Worm (Caenorhabditis elegans) whole organism, L1 larva: ENCODE measurements around the gene osm-7.
A peak's percentile ranks its signal among the peaks of the same experiment; 100 is the strongest.

Experiments
- aly-2 ChIP-seq: fragments of 150-350 bp; optimal IDR thresholded peaks from 2 replicates; lab custom pipeline; 2014; ENCODE audit warnings: missing biosample characterization, missing genetic modification characterization
- ceh-82 ChIP-seq, 3 experiments: fragments of 150-350 bp in 1 of 3; sonication (generic microtip) in 2 of 3; optimal IDR thresholded peaks; 2 replicates each; lab custom pipeline; 2014 to 2017; ENCODE audit warnings: missing biosample characterization in 3 of 3, missing genetic modification characterization in 3 of 3
- dpl-1 ChIP-seq, 3 experiments: fragments of 150-350 bp in 2 of 3; sonication (generic microtip) in 1 of 3; optimal IDR thresholded peaks; 2 replicates each; lab custom pipeline; 2014 to 2017; ENCODE audit warnings: missing biosample characterization in 3 of 3, missing genetic modification characterization in 3 of 3, missing genetic modification reagents in 3 of 3
- jun-1 ChIP-seq: fragments of 150-350 bp; optimal IDR thresholded peaks from 2 replicates; lab custom pipeline; 2014; ENCODE audit warnings: missing biosample characterization, missing genetic modification reagents, missing genetic modification characterization
- nhr-237 ChIP-seq: fragments of 150-350 bp; optimal IDR thresholded peaks from 2 replicates; lab custom pipeline; 2014; ENCODE audit warnings: missing biosample characterization, missing genetic modification characterization
- nhr-28 ChIP-seq: fragments of 150-350 bp; optimal IDR thresholded peaks from 2 replicates; lab custom pipeline; 2014; ENCODE audit warnings: missing biosample characterization, missing genetic modification characterization
- snpc-4 ChIP-seq: fragments of 150-350 bp; optimal IDR thresholded peaks from 2 replicates; lab custom pipeline; 2014; ENCODE audit warnings: missing biosample characterization, missing genetic modification characterization
- ztf-11 ChIP-seq, 2 experiments: sonication (generic microtip); optimal IDR thresholded peaks; 2 replicates each; lab custom pipeline; 2016 to 2017; ENCODE audit warnings: missing genetic modification characterization in 2 of 2, missing biosample characterization in 1 of 2, missing compliant biosample characterization in 1 of 2
- ztf-4 ChIP-seq: fragments of 150-350 bp; optimal IDR thresholded peaks from 2 replicates; lab custom pipeline; 2014; ENCODE audit warnings: missing biosample characterization, missing genetic modification characterization

ce11 chrIII:13542458-13542857, 33.5 kb upstream of the osm-7 start:
- TF ChIP-seq nhr-237 (tag; lab: Kevin White, UChicago) (no peak), ztf-4 (tag; lab: Kevin White, UChicago) (no peak), jun-1 (no peak), dpl-1 (GFP tag; optimal IDR thresholded peaks at IDR 0.05; lab: Kevin White, UChicago) (peak in 1 of 3 experiments; percentile 14), ceh-82 (tag; optimal IDR thresholded peaks at IDR 0.05; lab: Kevin White, UChicago) (no peak), nhr-28 (tag; lab: Kevin White, UChicago) (no peak), snpc-4 (no peak), aly-2 (tag; lab: Kevin White, UChicago) (no peak), ztf-11 (tag; optimal IDR thresholded peaks at IDR 0.05; lab: Kevin White, UChicago) (no peak)
